Fruit fly (Drosophila melanogaster) whole organism, embryonic: Measurements from ENCODE around the gene salm.

ENCODE experiments used
- Abd-B ChIP-seq: fragments of 200-800 bp; sonication (Bioruptor generic); optimal IDR thresholded peaks from 2 replicates; lab custom pipeline; 2018; ENCODE audit warnings: missing biosample characterization, mild to moderate bottlenecking, missing genetic modification characterization, moderate library complexity
- Ada2b ChIP-seq: fragments of 200-800 bp; sonication (Bioruptor generic); IDR thresholded peaks from 2 replicates; pipeline ENCODE4 v1.3.6; 2022; ENCODE audit warnings: missing biosample characterization, missing genetic modification characterization
- Antp ChIP-seq: fragments of 200-800 bp; sonication (Bioruptor generic); optimal IDR thresholded peaks from 3 replicates; lab custom pipeline; 2016; ENCODE audit warnings: missing biosample characterization, missing genetic modification characterization
- Bgb ChIP-seq: fragments of 200-800 bp; sonication (Bioruptor generic); IDR thresholded peaks from 2 replicates; pipeline ENCODE4 v1.3.6; 2022; ENCODE audit warnings: missing biosample characterization, missing genetic modification characterization; ENCODE audit not compliant: partially characterized antibody
- Bteb2 ChIP-seq: fragments of 200-800 bp; sonication (Bioruptor generic); optimal IDR thresholded peaks from 2 replicates; lab custom pipeline; 2016; ENCODE audit warnings: missing biosample characterization, missing genetic modification characterization
- CG11696 ChIP-seq: fragments of 200-800 bp; sonication (Bioruptor generic); IDR thresholded peaks from 2 replicates; pipeline ENCODE4 v1.3.6; 2022; ENCODE audit warnings: missing biosample characterization, missing genetic modification characterization
- CG12104 ChIP-seq: fragments of 200-800 bp; sonication (Bioruptor generic); optimal IDR thresholded peaks from 3 replicates; lab custom pipeline; 2016; ENCODE audit warnings: missing biosample characterization, missing genetic modification characterization
- CG14710 ChIP-seq: fragments of 200-800 bp; sonication (Bioruptor generic); optimal IDR thresholded peaks from 3 replicates; lab custom pipeline; 2019; ENCODE audit warnings: missing biosample characterization, mild to moderate bottlenecking, missing genetic modification characterization, moderate library complexity
- CG18619 ChIP-seq: fragments of 200-800 bp; sonication (Bioruptor generic); optimal IDR thresholded peaks from 3 replicates; lab custom pipeline; 2017; ENCODE audit warnings: missing biosample characterization, mild to moderate bottlenecking, missing genetic modification characterization
- CG18764 ChIP-seq: fragments of 200-800 bp; sonication (Bioruptor generic); optimal IDR thresholded peaks from 3 replicates; lab custom pipeline; 2016; ENCODE audit warnings: missing biosample characterization, missing genetic modification characterization
- CG2120 ChIP-seq: fragments of 200-800 bp; sonication (Bioruptor generic); optimal IDR thresholded peaks from 3 replicates; lab custom pipeline; 2016; ENCODE audit warnings: missing biosample characterization, missing genetic modification characterization
- CG2678 ChIP-seq: fragments of 200-800 bp; sonication (Bioruptor generic); optimal IDR thresholded peaks from 3 replicates; lab custom pipeline; 2019; ENCODE audit warnings: missing biosample characterization, mild to moderate bottlenecking, missing genetic modification characterization, moderate library complexity
- CG3163 ChIP-seq: fragments of 200-800 bp; sonication (Bioruptor generic); optimal IDR thresholded peaks from 3 replicates; lab custom pipeline; 2016; ENCODE audit warnings: missing biosample characterization, missing genetic modification characterization
- CG3281 ChIP-seq: fragments of 200-800 bp; sonication (Bioruptor generic); optimal IDR thresholded peaks from 3 replicates; lab custom pipeline; 2017; ENCODE audit warnings: missing biosample characterization, mild to moderate bottlenecking, missing genetic modification characterization
- CG43689 ChIP-seq: fragments of 200-800 bp; sonication (Bioruptor generic); IDR thresholded peaks from 2 replicates; pipeline ENCODE4 v1.3.6; 2022; ENCODE audit warnings: missing biosample characterization, missing genetic modification characterization
- CG5245 ChIP-seq: fragments of 200-800 bp; sonication (Bioruptor generic); optimal IDR thresholded peaks from 3 replicates; lab custom pipeline; 2016; ENCODE audit warnings: missing biosample characterization, missing genetic modification characterization
- CG6765 ChIP-seq: fragments of 200-800 bp; sonication (Bioruptor generic); optimal IDR thresholded peaks from 3 replicates; lab custom pipeline; 2017; ENCODE audit warnings: missing biosample characterization, mild to moderate bottlenecking, missing genetic modification characterization
- CG7786 ChIP-seq: fragments of 200-800 bp; sonication (Bioruptor generic); optimal IDR thresholded peaks from 2 replicates; lab custom pipeline; 2016; ENCODE audit warnings: missing biosample characterization, missing genetic modification characterization
- CG8281 ChIP-seq: fragments of 200-800 bp; sonication (Bioruptor generic); optimal IDR thresholded peaks from 2 replicates; lab custom pipeline; 2018; ENCODE audit warnings: missing biosample characterization, mild to moderate bottlenecking, missing genetic modification characterization, moderate library complexity
- CG9727 ChIP-seq: fragments of 200-800 bp; sonication (Bioruptor generic); optimal IDR thresholded peaks from 3 replicates; lab custom pipeline; 2017; ENCODE audit warnings: missing biosample characterization, mild to moderate bottlenecking, missing genetic modification characterization
- Deaf1 ChIP-seq: fragments of 200-800 bp; optimal IDR thresholded peaks from 3 replicates; lab custom pipeline; 2019; ENCODE audit warnings: missing biosample characterization, mild to moderate bottlenecking, missing genetic modification characterization, moderate library complexity
- Ets65A ChIP-seq: fragments of 200-800 bp; sonication (Bioruptor generic); peaks from one replicate; lab custom pipeline; 2016; ENCODE audit warnings: missing biosample characterization, missing genetic modification characterization
- Lim3 ChIP-seq: fragments of 200-800 bp; sonication (Bioruptor generic); IDR thresholded peaks from 2 replicates; pipeline ENCODE4 v1.3.6; 2022; ENCODE audit warnings: missing biosample characterization, missing genetic modification characterization
- Neu2 ChIP-seq: fragments of 200-800 bp; sonication (Bioruptor generic); optimal IDR thresholded peaks from 3 replicates; lab custom pipeline; 2016; ENCODE audit warnings: missing biosample characterization, missing genetic modification characterization, borderline replicate concordance
- Vsx1 ChIP-seq: fragments of 200-800 bp; sonication (Bioruptor generic); optimal IDR thresholded peaks from 2 replicates; lab custom pipeline; 2017; ENCODE audit warnings: missing biosample characterization, mild to moderate bottlenecking, missing genetic modification characterization, missing genetic modification reagents
- Xrp1 ChIP-seq: fragments of 200-800 bp; sonication (Bioruptor generic); IDR thresholded peaks from 2 replicates; pipeline ENCODE4 v1.3.6; 2022; ENCODE audit warnings: missing biosample characterization, missing genetic modification characterization
- bowl ChIP-seq: fragments of 200-800 bp; sonication (Bioruptor generic); IDR thresholded peaks from 2 replicates; pipeline ENCODE4 v1.3.6; 2022; ENCODE audit warnings: missing biosample characterization, missing genetic modification characterization
- cg ChIP-seq: fragments of 200-800 bp; sonication (Bioruptor generic); optimal IDR thresholded peaks from 3 replicates; lab custom pipeline; 2019; ENCODE audit warnings: missing biosample characterization, mild to moderate bottlenecking, missing genetic modification characterization, moderate library complexity
- chn ChIP-seq: fragments of 200-800 bp; sonication (Bioruptor generic); optimal IDR thresholded peaks from 2 replicates; lab custom pipeline; 2016; ENCODE audit warnings: missing biosample characterization, missing genetic modification characterization
- dan ChIP-seq: fragments of 200-800 bp; sonication (Bioruptor generic); IDR thresholded peaks from 2 replicates; pipeline ENCODE4 v1.3.6; 2022; ENCODE audit warnings: missing biosample characterization, missing genetic modification characterization
- dimm ChIP-seq: fragments of 200-800 bp; sonication (Bioruptor generic); IDR thresholded peaks from 2 replicates; pipeline ENCODE4 v1.3.6; 2022; ENCODE audit warnings: missing biosample characterization, missing genetic modification characterization
- eyg ChIP-seq: fragments of 200-800 bp; sonication (Bioruptor generic); optimal IDR thresholded peaks from 3 replicates; lab custom pipeline; 2016; ENCODE audit warnings: missing biosample characterization, missing genetic modification characterization
- grn ChIP-seq: fragments of 200-800 bp; sonication (Bioruptor generic); optimal IDR thresholded peaks from 3 replicates; lab custom pipeline; 2017; ENCODE audit warnings: missing biosample characterization, missing genetic modification characterization
- gsb ChIP-seq: fragments of 200-800 bp; sonication (Bioruptor generic); IDR thresholded peaks from 2 replicates; pipeline ENCODE4 v1.3.6; 2022; ENCODE audit warnings: missing biosample characterization, missing genetic modification characterization
- gt ChIP-seq: fragments of 200-800 bp; sonication (Bioruptor generic); IDR thresholded peaks from 2 replicates; pipeline ENCODE4 v1.3.6; 2022; ENCODE audit warnings: missing biosample characterization, missing genetic modification characterization
- jumu ChIP-seq: fragments of 200-800 bp; sonication (Bioruptor generic); optimal IDR thresholded peaks from 3 replicates; lab custom pipeline; 2016; ENCODE audit warnings: missing biosample characterization, missing genetic modification characterization
- kni ChIP-seq: fragments of 200-800 bp; sonication (Bioruptor generic); optimal IDR thresholded peaks from 3 replicates; lab custom pipeline; 2017; ENCODE audit warnings: mild to moderate bottlenecking, missing biosample characterization, missing genetic modification reagents, missing genetic modification characterization
- lmd ChIP-seq: fragments of 200-800 bp; sonication (Bioruptor generic); IDR thresholded peaks from 2 replicates; pipeline ENCODE4 v1.3.6; 2022; ENCODE audit warnings: missing biosample characterization, missing genetic modification characterization
- pan ChIP-seq, 4 experiments: fragments of >200 bp in 3 of 4; fragments of 200-800 bp in 1 of 4; sonication (Bioruptor generic) in 1 of 4; optimal IDR thresholded peaks in 3 of 4; IDR thresholded peaks in 1 of 4; 2 replicates each; pipeline versions ENCODE4 v1.3.6 to Lab custom; 2017 to 2022; ENCODE audit warnings: missing biosample characterization in 2 of 4, missing genetic modification characterization in 2 of 4, mixed read lengths in 1 of 4
- psq ChIP-seq: fragments of 200-800 bp; sonication (Bioruptor generic); optimal IDR thresholded peaks from 2 replicates; lab custom pipeline; 2017; ENCODE audit warnings: missing biosample characterization, missing genetic modification characterization
- run ChIP-seq: fragments of 200-800 bp; sonication (Bioruptor generic); optimal IDR thresholded peaks from 3 replicates; lab custom pipeline; 2018; ENCODE audit warnings: missing biosample characterization, mild to moderate bottlenecking, missing genetic modification characterization
- sna ChIP-seq: fragments of 200-800 bp; sonication (Bioruptor generic); IDR thresholded peaks from 2 replicates; pipeline ENCODE4 v1.3.6; 2022; ENCODE audit warnings: missing biosample characterization, missing genetic modification characterization; ENCODE audit not compliant: partially characterized antibody
- stwl ChIP-seq: fragments of 200-800 bp; sonication (Bioruptor generic); optimal IDR thresholded peaks from 3 replicates; lab custom pipeline; 2018; ENCODE audit warnings: missing biosample characterization, mild to moderate bottlenecking, missing genetic modification characterization, moderate library complexity
- tap ChIP-seq: fragments of 200-800 bp; optimal IDR thresholded peaks from 3 replicates; lab custom pipeline; 2019; ENCODE audit warnings: missing biosample characterization, mild to moderate bottlenecking, missing genetic modification characterization, moderate library complexity
- toy ChIP-seq: fragments of 200-800 bp; sonication (Bioruptor generic); IDR thresholded peaks from 2 replicates; pipeline ENCODE4 v1.3.6; 2022; ENCODE audit warnings: missing biosample characterization, missing genetic modification characterization
- trem ChIP-seq: fragments of 200-800 bp; optimal IDR thresholded peaks from 3 replicates; lab custom pipeline; 2019; ENCODE audit warnings: missing biosample characterization, mild to moderate bottlenecking, missing genetic modification characterization, moderate library complexity
- ttk ChIP-seq: fragments of 200-800 bp; sonication (Bioruptor generic); IDR thresholded peaks from 2 replicates; pipeline ENCODE4 v2.1.2; 2022; ENCODE audit warnings: missing biosample characterization, missing genetic modification characterization
- wor ChIP-seq: fragments of 200-800 bp; sonication (Bioruptor generic); IDR thresholded peaks from 2 replicates; pipeline ENCODE4 v1.3.6; 2022; ENCODE audit warnings: missing biosample characterization, missing genetic modification characterization
- yki ChIP-seq: fragments of >200 bp; optimal IDR thresholded peaks from 3 replicates; lab custom pipeline; 2018
- zf30C ChIP-seq: fragments of 200-800 bp; sonication (Bioruptor generic); optimal IDR thresholded peaks from 3 replicates; lab custom pipeline; 2018; ENCODE audit warnings: missing biosample characterization, mild to moderate bottlenecking, missing genetic modification characterization

Gene salm

dm6 chr2L:11445479-11446379 lies at the start of gene salm (continued):
- TF ChIP-seq jumu (GFP tag; lab: Kevin White, UChicago) (no peak), toy (no peak), bowl (GFP tag; lab: Robert Waterston, UW) (no peak), Abd-B (GFP tag; lab: Kevin White, UChicago) (peak; percentile 54), wor (GFP tag; lab: Robert Waterston, UW) (no peak), CG43689 (GFP tag; lab: Robert Waterston, UW) (no peak), yki (lab: Kevin White, UChicago) (no peak), Deaf1 (tag; lab: Kevin White, UChicago) (peak; percentile 99), lmd (GFP tag; lab: Robert Waterston, UW) (no peak), CG12104 (no peak), CG2678 (tag; lab: Kevin White, UChicago) (no peak), Lim3 (GFP tag; lab: Robert Waterston, UW) (no peak), Neu2 (no peak), CG3281 (GFP tag; lab: Kevin White, UChicago) (no peak), trem (peak; percentile 1), tap (tag; lab: Kevin White, UChicago) (no peak), pan (optimal IDR thresholded peaks at IDR 0.05; lab: Kevin White, UChicago) (no peak), pan (GFP tag; optimal IDR thresholded peaks at IDR 0.05 in 1 of 2, IDR thresholded peaks at IDR 0.05 in 1 of 2) (peak in 1 of 2 experiments; percentile 8), gsb (GFP tag; lab: Robert Waterston, UW) (no peak), Ada2b (GFP tag; lab: Robert Waterston, UW) (no peak), CG7786 (no peak), dan (GFP tag; lab: Robert Waterston, UW) (no peak), dimm (GFP tag; lab: Robert Waterston, UW) (no peak), eyg (no peak), CG6765 (GFP tag; lab: Kevin White, UChicago) (no peak), Vsx1 (GFP tag; lab: Kevin White, UChicago) (no peak), CG9727 (GFP tag; lab: Kevin White, UChicago) (no peak), CG3163 (GFP tag; lab: Kevin White, UChicago) (no peak), Antp (GFP tag; lab: Kevin White, UChicago) (no peak), CG5245 (no peak), CG11696 (GFP tag; lab: Robert Waterston, UW) (no peak), CG2120 (GFP tag; lab: Kevin White, UChicago) (no peak), cg (GFP tag; lab: Kevin White, UChicago) (peak; percentile 93), CG8281 (tag; lab: Kevin White, UChicago) (no peak), CG18619 (GFP tag; lab: Kevin White, UChicago) (no peak), Ets65A (GFP tag; lab: Kevin White, UChicago) (no peak), sna (GFP tag; lab: Robert Waterston, UW) (no peak), stwl (tag; lab: Kevin White, UChicago) (no peak), Bgb (GFP tag; lab: Robert Waterston, UW) (peak; percentile 33; the same call in 1 of the 2 replicates), ttk (no peak), chn (GFP tag; lab: Kevin White, UChicago) (no peak), gt (no peak), CG14710 (tag; lab: Kevin White, UChicago) (no peak), kni (GFP tag; lab: Kevin White, UChicago) (peak; percentile 91), grn (no peak), Bteb2 (GFP tag; lab: Kevin White, UChicago) (no peak), run (tag; lab: Kevin White, UChicago) (no peak), psq (GFP tag; lab: Kevin White, UChicago) (no peak), zf30C (GFP tag; lab: Kevin White, UChicago) (peak; percentile 88), CG18764 (GFP tag; lab: Kevin White, UChicago) (no peak), Xrp1 (no peak)
